Fruit fly (Drosophila melanogaster): ENCODE measurements around the gene CG4751.

Gene CG4751

dm6 chr2L:11106562-11106962, 24.0 kb upstream of the CG4751 start, which contains the start of gene Reps (continued):
- TF ChIP-seq CG2889 (GFP tag; IDR thresholded peaks at IDR 0.05) (peak; percentile 98), CG4820 (GFP tag; optimal IDR thresholded peaks at IDR 0.05) (peak; percentile 99), ken (GFP tag; IDR thresholded peaks at IDR 0.05) (peak; percentile 99), Hmr (GFP tag; optimal IDR thresholded peaks at IDR 0.05) (peak; percentile 98), CG14965 (GFP tag; optimal IDR thresholded peaks at IDR 0.05; ENCODE audit: borderline replicate concordance) (peak; percentile 75), CG14710 (tag; optimal IDR thresholded peaks at IDR 0.05) (peak; percentile 98), CG1602 (GFP tag; optimal IDR thresholded peaks at IDR 0.05) (peak; percentile 99), Meics (GFP tag; optimal IDR thresholded peaks at IDR 0.05) (peak; percentile 98), CG4854 (GFP tag; optimal IDR thresholded peaks at IDR 0.05) (peak; percentile 97), Oaz (GFP tag; IDR thresholded peaks at IDR 0.05) (peak; percentile 97), pita (GFP tag; optimal IDR thresholded peaks at IDR 0.05) (no peak), unpg (GFP tag; optimal IDR thresholded peaks at IDR 0.05) (peak; percentile 99), onecut (GFP tag; IDR thresholded peaks at IDR 0.05) (peak; percentile 95), zf30C (GFP tag; optimal IDR thresholded peaks at IDR 0.05) (no peak), CG6175 (GFP tag; IDR thresholded peaks at IDR 0.05) (peak; percentile 97), B-H1 (GFP tag; IDR thresholded peaks at IDR 0.05) (peak; percentile 99), Hr39 (optimal IDR thresholded peaks at IDR 0.05) (no peak), Xbp1 (GFP tag; optimal IDR thresholded peaks at IDR 0.05) (peak; percentile 99), E2f1 (GFP tag; IDR thresholded peaks at IDR 0.05) (peak; percentile 99), lmd (GFP tag; IDR thresholded peaks at IDR 0.05) (peak; percentile 99), pum (GFP tag; optimal IDR thresholded peaks at IDR 0.05) (peak; percentile 98), CG16815 (GFP tag; optimal IDR thresholded peaks at IDR 0.05) (peak; percentile 99), Ets97D (GFP tag; optimal IDR thresholded peaks at IDR 0.05) (peak; percentile 95), CG2678 (tag; optimal IDR thresholded peaks at IDR 0.05) (peak; percentile 98), CG31388 (GFP tag; optimal IDR thresholded peaks at IDR 0.05) (peak; percentile 97), CG11456 (GFP tag; IDR thresholded peaks at IDR 0.05) (peak; percentile 99), CG18599 (GFP tag; optimal IDR thresholded peaks at IDR 0.05) (peak; percentile 98), CG3838 (GFP tag; optimal IDR thresholded peaks at IDR 0.05) (peak; percentile 97), cad (GFP tag; optimal IDR thresholded peaks at IDR 0.05) (no peak), CG11247 (GFP tag; IDR thresholded peaks at IDR 0.05) (peak; percentile 99), CG2199 (GFP tag; IDR thresholded peaks at IDR 0.05) (peak; percentile 99), Side (GFP tag; optimal IDR thresholded peaks at IDR 0.05) (peak; percentile 96), CG16863 (GFP tag; optimal IDR thresholded peaks at IDR 0.05) (peak; percentile 97), CG15479 (GFP tag; optimal IDR thresholded peaks at IDR 0.05) (peak; percentile 78), peb (GFP tag; IDR thresholded peaks at IDR 0.05) (peak; percentile 98), CG1832 (GFP tag; optimal IDR thresholded peaks at IDR 0.05) (no peak), knrl (GFP tag; IDR thresholded peaks at IDR 0.05; ENCODE audit: partially characterized antibody) (peak; percentile 77), pb (GFP tag; optimal IDR thresholded peaks at IDR 0.05) (peak; percentile 90), CG7987 (GFP tag; optimal IDR thresholded peaks at IDR 0.05) (peak; percentile 94), Doc2 (GFP tag; IDR thresholded peaks at IDR 0.05) (peak; percentile 96), CG9727 (GFP tag; optimal IDR thresholded peaks at IDR 0.05) (peak; percentile 99), caup (GFP tag; optimal IDR thresholded peaks at IDR 0.05; ENCODE audit: severe bottlenecking) (peak; percentile 98), HLHmδ (GFP tag; optimal IDR thresholded peaks at IDR 0.05) (peak; percentile 17), toy (GFP tag; IDR thresholded peaks at IDR 0.05) (peak; percentile 97), CG6254 (GFP tag; optimal IDR thresholded peaks at IDR 0.05) (peak; percentile 96), BEAF-32 (GFP tag; optimal IDR thresholded peaks at IDR 0.05) (peak; percentile 75), CG18476 (GFP tag; optimal IDR thresholded peaks at IDR 0.05) (peak; percentile 98), CG1233 (GFP tag; optimal IDR thresholded peaks at IDR 0.05) (peak; percentile 98), tna (GFP tag; IDR thresholded peaks at IDR 0.05; ENCODE audit: partially characterized antibody) (no peak), ERR (GFP tag; optimal IDR thresholded peaks at IDR 0.05) (peak; percentile 94), klu (GFP tag; IDR thresholded peaks at IDR 0.05) (peak; percentile 99)

All from whole organism, embryonic.